Worm (Caenorhabditis elegans) whole organism, young adult: Measurements from ENCODE around the gene C25A8.1.

Experiments
- Y53F4B.3 ChIP-seq: fragments of 200-800 bp; sonication (Bioruptor generic); IDR thresholded peaks from 2 replicates; pipeline ENCODE4 v1.3.6; 2022; ENCODE audit warnings: missing genetic modification reagents, missing genetic modification characterization, missing compliant biosample characterization
- attf-3 ChIP-seq: fragments of 200-800 bp; sonication (Bioruptor generic); conservative IDR thresholded peaks from 2 replicates; pipeline ENCODE4 v1.3.6; 2022; ENCODE audit warnings: missing genetic modification reagents, missing genetic modification characterization, missing compliant biosample characterization
- ekl-4 ChIP-seq: fragments of 200-800 bp; sonication (Bioruptor generic); IDR thresholded peaks from 2 replicates; pipeline ENCODE4 v1.3.6; 2022; ENCODE audit warnings: missing genetic modification reagents, missing genetic modification characterization, missing compliant biosample characterization
- lsl-1 ChIP-seq: fragments of 200-800 bp; sonication (Bioruptor generic); optimal IDR thresholded peaks from 2 replicates; lab custom pipeline; 2018; ENCODE audit warnings: mild to moderate bottlenecking, missing genetic modification characterization, moderate library complexity, missing compliant biosample characterization
- unc-62 ChIP-seq: fragments of 150-350 bp; optimal IDR thresholded peaks from 2 replicates; lab custom pipeline; 2014; ENCODE audit warnings: missing biosample characterization, missing genetic modification reagents, missing genetic modification characterization

ce11 chrIV:7047762-7048178 lies 36.8 kb downstream of the C25A8.1 start:
- TF ChIP-seq attf-3 (GFP tag; lab: Robert Waterston, UW), result no peak
- no peak for TF ChIP-seq Y53F4B.3 (GFP tag; lab: Robert Waterston, UW)
- no peak for TF ChIP-seq lsl-1 (GFP tag; lab: Kevin White, UChicago)
- no peak for TF ChIP-seq ekl-4 (GFP tag; lab: Robert Waterston, UW)
- TF ChIP-seq unc-62 (GFP tag; lab: Kevin White, UChicago), result no peak
